Fruit fly (Drosophila melanogaster): Measurements from ENCODE around the gene Acsx4.

DNA sequence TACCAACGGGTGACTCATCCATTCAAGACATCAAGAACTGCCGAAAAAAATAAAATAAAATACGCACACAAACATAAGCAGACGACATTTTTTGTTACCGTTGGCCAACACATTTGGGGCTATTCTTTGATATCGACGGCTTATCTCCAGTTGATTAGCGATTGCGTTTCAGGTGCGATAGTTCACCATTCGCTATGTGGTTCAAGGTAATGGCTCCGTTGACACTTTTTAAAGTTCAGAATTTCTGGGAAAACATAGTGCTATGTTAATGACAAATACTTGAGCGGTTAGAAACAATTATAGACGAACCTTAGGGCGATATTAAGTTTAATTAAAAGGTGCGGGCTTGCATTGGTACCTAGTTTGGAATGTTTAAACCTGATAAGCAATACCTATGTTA, 2.1 kb downstream of the Acsx4 start:
- TF ChIP-seq CG12768 (GFP tag; optimal IDR thresholded peaks at IDR 0.05), result no peak
- TF ChIP-seq CG7101 (tag; optimal IDR thresholded peaks at IDR 0.05), result no peak
- no peak for TF ChIP-seq kay (GFP tag; ENCODE audit: borderline replicate concordance)
- TF ChIP-seq CG33017 (tag; optimal IDR thresholded peaks at IDR 0.05), result no peak
- no peak for TF ChIP-seq Clk (GFP tag; optimal IDR thresholded peaks at IDR 0.05)
- TF ChIP-seq toe (GFP tag; optimal IDR thresholded peaks at IDR 0.05), result no peak
- no peak for TF ChIP-seq pad (GFP tag; optimal IDR thresholded peaks at IDR 0.05)
- no peak for TF ChIP-seq bab1 (GFP tag; optimal IDR thresholded peaks at IDR 0.05)
- no peak for TF ChIP-seq Mnt (GFP tag; optimal IDR thresholded peaks at IDR 0.05)
- no peak for TF ChIP-seq cnc (optimal IDR thresholded peaks at IDR 0.05)
- no peak for TF ChIP-seq Crg-1 (GFP tag; optimal IDR thresholded peaks at IDR 0.05)
